Fruit fly (Drosophila melanogaster) whole organism, embryonic: ENCODE data around the gene Art3.

Experiments
- Adf1 ChIP-seq: fragments of 200-800 bp; sonication (Bioruptor generic); IDR thresholded peaks from 2 replicates; pipeline ENCODE4 v1.3.6; 2022; ENCODE audit warnings: missing biosample characterization, missing genetic modification characterization
- Antp ChIP-seq: fragments of 200-800 bp; sonication (Bioruptor generic); optimal IDR thresholded peaks from 3 replicates; lab custom pipeline; 2016; ENCODE audit warnings: missing biosample characterization, missing genetic modification characterization
- Atf3 ChIP-seq: fragments of 200-800 bp; sonication (Bioruptor generic); optimal IDR thresholded peaks from 3 replicates; lab custom pipeline; 2016; ENCODE audit warnings: missing biosample characterization, missing genetic modification characterization
- Awh ChIP-seq: fragments of 200-800 bp; sonication (Bioruptor generic); IDR thresholded peaks from 2 replicates; pipeline ENCODE4, ENCODE4 v1.3.6; 2022; ENCODE audit warnings: missing biosample characterization, missing genetic modification characterization
- CG11085 ChIP-seq: fragments of 200-800 bp; sonication (Bioruptor generic); IDR thresholded peaks from 2 replicates; pipeline ENCODE4 v1.3.6; 2022; ENCODE audit warnings: missing biosample characterization, missing genetic modification characterization
- CG11398 ChIP-seq: fragments of 200-800 bp; sonication (Bioruptor generic); optimal IDR thresholded peaks from 2 replicates; lab custom pipeline; 2016; ENCODE audit warnings: missing biosample characterization, missing genetic modification characterization
- CG11723 ChIP-seq: fragments of 200-800 bp; sonication (Bioruptor generic); optimal IDR thresholded peaks from 2 replicates; lab custom pipeline; 2017; ENCODE audit warnings: missing biosample characterization, mild to moderate bottlenecking, missing genetic modification characterization
- CG12071 ChIP-seq: fragments of 200-800 bp; sonication (Bioruptor generic); optimal IDR thresholded peaks from 3 replicates; lab custom pipeline; 2018; ENCODE audit warnings: missing biosample characterization, mild to moderate bottlenecking, missing genetic modification characterization
- CG12659 ChIP-seq: fragments of 200-800 bp; sonication (Bioruptor generic); optimal IDR thresholded peaks from 3 replicates; lab custom pipeline; 2017; ENCODE audit warnings: mild to moderate bottlenecking, missing biosample characterization, missing genetic modification reagents, missing genetic modification characterization
- CG12744 ChIP-seq: fragments of 200-800 bp; sonication (Bioruptor generic); optimal IDR thresholded peaks from 2 replicates; lab custom pipeline; 2016; ENCODE audit warnings: missing biosample characterization, missing genetic modification characterization
- CG13287 ChIP-seq: fragments of 200-800 bp; sonication (Bioruptor generic); IDR thresholded peaks from 2 replicates; pipeline ENCODE4 v1.3.6; 2022; ENCODE audit warnings: missing biosample characterization, missing genetic modification characterization; ENCODE audit not compliant: partially characterized antibody
- CG13775 ChIP-seq: fragments of 200-800 bp; sonication (Bioruptor generic); optimal IDR thresholded peaks from 3 replicates; lab custom pipeline; 2017; ENCODE audit warnings: missing biosample characterization, mild to moderate bottlenecking, missing genetic modification characterization
- CG14965 ChIP-seq: fragments of 200-800 bp; sonication (Bioruptor generic); optimal IDR thresholded peaks from 2 replicates; lab custom pipeline; 2016; ENCODE audit warnings: missing biosample characterization, missing genetic modification characterization, borderline replicate concordance
- CG1602 ChIP-seq: fragments of 200-800 bp; sonication (Bioruptor generic); optimal IDR thresholded peaks from 3 replicates; lab custom pipeline; 2016; ENCODE audit warnings: missing biosample characterization, missing genetic modification characterization
- CG1603 ChIP-seq: fragments of 200-800 bp; sonication (Bioruptor generic); optimal IDR thresholded peaks from 2 replicates; lab custom pipeline; 2019; ENCODE audit warnings: missing biosample characterization, mild to moderate bottlenecking, missing genetic modification characterization, moderate library complexity
- CG16779 ChIP-seq: fragments of 200-800 bp; sonication (Bioruptor generic); IDR thresholded peaks from 2 replicates; pipeline ENCODE4 v1.3.6; 2022; ENCODE audit warnings: missing biosample characterization, missing genetic modification characterization
- CG17385 ChIP-seq: fragments of 200-800 bp; sonication (Bioruptor generic); optimal IDR thresholded peaks from 3 replicates; lab custom pipeline; 2018; ENCODE audit warnings: missing biosample characterization, mild to moderate bottlenecking, missing genetic modification characterization
- CG2678 ChIP-seq: fragments of 200-800 bp; sonication (Bioruptor generic); optimal IDR thresholded peaks from 3 replicates; lab custom pipeline; 2019; ENCODE audit warnings: missing biosample characterization, mild to moderate bottlenecking, missing genetic modification characterization, moderate library complexity
- CG31441 ChIP-seq: fragments of 200-800 bp; sonication (Bioruptor generic); IDR thresholded peaks from 2 replicates; pipeline ENCODE4 v1.3.6; 2022; ENCODE audit warnings: missing biosample characterization, missing genetic modification characterization
- CG32767 ChIP-seq: fragments of 200-800 bp; sonication (Bioruptor generic); IDR thresholded peaks from 2 replicates; pipeline ENCODE4 v1.3.6; 2022; ENCODE audit warnings: missing biosample characterization, missing genetic modification characterization
- CG3838 ChIP-seq: fragments of 200-800 bp; sonication (Bioruptor generic); optimal IDR thresholded peaks from 3 replicates; lab custom pipeline; 2016; ENCODE audit warnings: missing biosample characterization, missing genetic modification characterization
- CG4730 ChIP-seq: fragments of 200-800 bp; sonication (Bioruptor generic); IDR thresholded peaks from 2 replicates; pipeline ENCODE4 v1.3.6; 2022; ENCODE audit warnings: missing biosample characterization, missing genetic modification characterization
- CG5245 ChIP-seq: fragments of 200-800 bp; sonication (Bioruptor generic); optimal IDR thresholded peaks from 3 replicates; lab custom pipeline; 2016; ENCODE audit warnings: missing biosample characterization, missing genetic modification characterization
- CG7987 ChIP-seq: fragments of 200-800 bp; sonication (Bioruptor generic); optimal IDR thresholded peaks from 2 replicates; lab custom pipeline; 2018; ENCODE audit warnings: missing biosample characterization, mild to moderate bottlenecking, missing genetic modification characterization, moderate library complexity
- CTCF ChIP-seq: fragments of 200-800 bp; sonication (Bioruptor generic); optimal IDR thresholded peaks from 2 replicates; lab custom pipeline; 2017; ENCODE audit warnings: missing biosample characterization, mild to moderate bottlenecking, missing genetic modification characterization, moderate library complexity
- Dek ChIP-seq: fragments of 200-800 bp; sonication (Bioruptor generic); optimal IDR thresholded peaks from 3 replicates; lab custom pipeline; 2019; ENCODE audit warnings: missing biosample characterization, mild to moderate bottlenecking, missing genetic modification characterization, moderate library complexity
- Dll ChIP-seq: fragments of 200-800 bp; sonication (Bioruptor generic); IDR thresholded peaks from 4 replicates; pipeline ENCODE4 v1.3.6; 2022; ENCODE audit warnings: missing biosample characterization, missing genetic modification characterization; ENCODE audit not compliant: partially characterized antibody
- Doc3 ChIP-seq: fragments of 200-800 bp; sonication (Bioruptor generic); IDR thresholded peaks from 3 replicates; pipeline ENCODE4 v1.3.6; 2022; ENCODE audit warnings: missing biosample characterization, missing genetic modification characterization; ENCODE audit not compliant: partially characterized antibody
- Dref ChIP-seq: fragments of 200-800 bp; sonication (Bioruptor generic); IDR thresholded peaks from 2 replicates; pipeline ENCODE4 v1.3.6; 2022; ENCODE audit warnings: missing biosample characterization, missing genetic modification characterization
- H2.0 ChIP-seq: fragments of 200-800 bp; sonication (Bioruptor generic); IDR thresholded peaks from 2 replicates; pipeline ENCODE4 v1.3.6; 2022; ENCODE audit warnings: missing biosample characterization, missing genetic modification characterization
- MESR4 ChIP-seq: fragments of 200-800 bp; sonication (Bioruptor generic); optimal IDR thresholded peaks from 2 replicates; lab custom pipeline; 2018; ENCODE audit warnings: missing biosample characterization, mild to moderate bottlenecking, missing genetic modification characterization, moderate library complexity
- Med ChIP-seq: fragments of 200-800 bp; sonication (Bioruptor generic); peaks from one replicate; lab custom pipeline; 2016; ENCODE audit warnings: missing biosample characterization, missing genetic modification characterization, mild to moderate bottlenecking, inconsistent platforms, moderate library complexity
- Meics ChIP-seq: fragments of 200-800 bp; sonication (Bioruptor generic); optimal IDR thresholded peaks from 2 replicates; lab custom pipeline; 2017; ENCODE audit warnings: missing biosample characterization, mild to moderate bottlenecking, missing genetic modification characterization
- Myb ChIP-seq: fragments of 200-800 bp; sonication (Bioruptor generic); optimal IDR thresholded peaks from 2 replicates; lab custom pipeline; 2016; ENCODE audit warnings: missing biosample characterization, missing genetic modification characterization
- PHDP ChIP-seq: fragments of 200-800 bp; sonication (Bioruptor generic); optimal IDR thresholded peaks from 3 replicates; lab custom pipeline; 2018; ENCODE audit warnings: missing biosample characterization, mild to moderate bottlenecking, missing genetic modification characterization, moderate library complexity
- Scr ChIP-seq: fragments of 200-800 bp; sonication (Bioruptor generic); IDR thresholded peaks from 2 replicates; pipeline ENCODE4 v1.3.6; 2022; ENCODE audit warnings: missing biosample characterization, missing genetic modification characterization; ENCODE audit not compliant: partially characterized antibody
- Trl ChIP-seq, 3 experiments: fragments of >200 bp in 2 of 3; fragments of 200-800 bp in 1 of 3; sonication (Bioruptor generic) in 1 of 3; optimal IDR thresholded peaks; 2 replicates in 1 of 3; 3 replicates in 2 of 3; lab custom pipeline; 2016 to 2017; ENCODE audit warnings: missing biosample characterization in 1 of 3, missing genetic modification characterization in 1 of 3
- amos ChIP-seq: fragments of 200-800 bp; sonication (Bioruptor generic); IDR thresholded peaks from 2 replicates; pipeline ENCODE4 v1.3.6; 2022; ENCODE audit warnings: missing biosample characterization, missing genetic modification characterization; ENCODE audit not compliant: partially characterized antibody
- caup ChIP-seq: fragments of 200-800 bp; sonication (Bioruptor generic); optimal IDR thresholded peaks from 3 replicates; lab custom pipeline; 2017; ENCODE audit warnings: missing biosample characterization, mild to moderate bottlenecking, missing genetic modification characterization, moderate library complexity; ENCODE audit not compliant: severe bottlenecking
- ci ChIP-seq: fragments of 200-800 bp; sonication (Bioruptor generic); IDR thresholded peaks from 3 replicates; pipeline ENCODE4 v1.3.6; 2022; ENCODE audit warnings: missing biosample characterization, missing genetic modification characterization
- crc ChIP-seq: fragments of 200-800 bp; sonication (Bioruptor generic); optimal IDR thresholded peaks from 2 replicates; lab custom pipeline; 2016; ENCODE audit warnings: missing biosample characterization, missing genetic modification characterization
- dpn ChIP-seq, 2 experiments: fragments of 200-800 bp; sonication (Bioruptor generic); optimal IDR thresholded peaks; 3 replicates each; lab custom pipeline; 2016; ENCODE audit warnings: missing biosample characterization in 2 of 2, missing genetic modification characterization in 2 of 2
- esg ChIP-seq: fragments of 200-800 bp; sonication (Bioruptor generic); conservative IDR thresholded peaks from 2 replicates; pipeline ENCODE4 v1.3.6; 2022; ENCODE audit warnings: missing biosample characterization, missing genetic modification characterization
- gcm2 ChIP-seq: fragments of 200-800 bp; sonication (Bioruptor generic); optimal IDR thresholded peaks from 2 replicates; lab custom pipeline; 2016; ENCODE audit warnings: missing biosample characterization, missing genetic modification characterization
- gsb ChIP-seq: fragments of 200-800 bp; sonication (Bioruptor generic); IDR thresholded peaks from 2 replicates; pipeline ENCODE4 v1.3.6; 2022; ENCODE audit warnings: missing biosample characterization, missing genetic modification characterization
- hb ChIP-seq: fragments of 200-800 bp; sonication (Bioruptor generic); IDR thresholded peaks from 3 replicates; pipeline ENCODE4 v1.3.6; 2022; ENCODE audit warnings: missing biosample characterization, missing genetic modification characterization; ENCODE audit not compliant: partially characterized antibody
- pan ChIP-seq, 4 experiments: fragments of >200 bp in 3 of 4; fragments of 200-800 bp in 1 of 4; sonication (Bioruptor generic) in 1 of 4; optimal IDR thresholded peaks in 3 of 4; IDR thresholded peaks in 1 of 4; 2 replicates each; pipeline versions ENCODE4 v1.3.6 to Lab custom; 2017 to 2022; ENCODE audit warnings: missing biosample characterization in 2 of 4, missing genetic modification characterization in 2 of 4, mixed read lengths in 1 of 4
- sens ChIP-seq: fragments of 200-800 bp; sonication (Bioruptor generic); peaks from one replicate; lab custom pipeline; 2016; ENCODE audit warnings: missing biosample characterization, missing genetic modification characterization
- sens-2 ChIP-seq: fragments of 200-800 bp; sonication (Bioruptor generic); IDR thresholded peaks from 2 replicates; pipeline ENCODE4 v1.3.6; 2022; ENCODE audit warnings: missing biosample characterization, missing genetic modification characterization
- wor ChIP-seq: fragments of 200-800 bp; sonication (Bioruptor generic); IDR thresholded peaks from 2 replicates; pipeline ENCODE4 v1.3.6; 2022; ENCODE audit warnings: missing biosample characterization, missing genetic modification characterization
- yki ChIP-seq: fragments of >200 bp; optimal IDR thresholded peaks from 3 replicates; lab custom pipeline; 2018

Art3 gene

DNA sequence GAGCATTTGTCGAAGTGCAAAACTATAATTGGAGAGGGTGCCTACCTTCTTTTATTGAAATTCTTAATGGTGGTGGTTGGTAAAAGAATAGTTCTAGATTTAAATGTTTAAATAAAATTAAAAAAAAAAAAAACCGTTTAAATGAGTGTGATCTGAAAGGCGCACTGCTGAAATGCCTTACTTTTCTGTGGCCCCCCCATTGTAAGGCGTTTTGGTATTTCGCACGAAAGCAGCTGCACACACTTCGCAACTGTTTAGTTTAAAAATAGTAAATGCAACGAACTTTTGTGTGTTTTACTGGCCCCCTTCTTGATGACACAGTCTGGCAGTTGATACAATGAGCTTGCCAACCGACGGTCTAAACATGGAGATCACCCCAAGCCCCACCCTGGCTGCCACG is 39.2 kb upstream of the Art3 start, which contains the start of the genes CG14864 and Zip88E (continued):
- TF ChIP-seq amos (GFP tag; lab: Robert Waterston, UW) = peak; percentile 23; the same call in 1 of the 2 replicates
- peak; percentile 95 for TF ChIP-seq Myb (GFP tag; lab: Kevin White, UChicago)
- no peak for TF ChIP-seq CG5245 (GFP tag; lab: Kevin White, UChicago)
- no peak for TF ChIP-seq Doc3 (GFP tag; lab: Robert Waterston, UW)
- TF ChIP-seq Adf1 (GFP tag; lab: Robert Waterston, UW) = no peak
- no peak for TF ChIP-seq CG12071 (GFP tag; lab: Kevin White, UChicago)
- TF ChIP-seq CG12744 (GFP tag; lab: Kevin White, UChicago) = no peak
- peak; percentile 15 for TF ChIP-seq Med
- TF ChIP-seq sens (GFP tag; lab: Kevin White, UChicago) = peak; percentile 33
- TF ChIP-seq CG12659 = peak; percentile 17
- TF ChIP-seq sens-2 (GFP tag; lab: Robert Waterston, UW) = no peak
- no peak for TF ChIP-seq yki (lab: Kevin White, UChicago)
- peak; percentile 49; the same call in 1 of the 2 replicates for TF ChIP-seq CG13287 (GFP tag; lab: Robert Waterston, UW)
- TF ChIP-seq Dref (GFP tag; lab: Robert Waterston, UW) = peak; percentile 39
- TF ChIP-seq CG11723 (GFP tag; lab: Kevin White, UChicago) = no peak
- peak; percentile 17 for TF ChIP-seq CG1603
- no peak for TF ChIP-seq CG11085 (GFP tag; lab: Robert Waterston, UW)
- TF ChIP-seq CG31441 (GFP tag; lab: Robert Waterston, UW) = no peak
- no peak for TF ChIP-seq wor (GFP tag; lab: Robert Waterston, UW)
- TF ChIP-seq CG13775 = no peak
- no peak for TF ChIP-seq CG4730 (GFP tag; lab: Robert Waterston, UW)
- TF ChIP-seq caup = no peak
- no peak for TF ChIP-seq Atf3 (GFP tag; lab: Kevin White, UChicago)
- no peak for TF ChIP-seq pan (optimal IDR thresholded peaks at IDR 0.05; lab: Kevin White, UChicago)
- no peak for TF ChIP-seq pan (GFP tag; optimal IDR thresholded peaks at IDR 0.05 in 1 of 2, IDR thresholded peaks at IDR 0.05 in 1 of 2)
- TF ChIP-seq CG16779 (GFP tag; lab: Robert Waterston, UW) = no peak
- TF ChIP-seq Scr (GFP tag; lab: Robert Waterston, UW) = 0 out of 2 replicates have a peak, but pooled peaks have one; percentile 17
- TF ChIP-seq esg (GFP tag; lab: Robert Waterston, UW) = no peak
- TF ChIP-seq crc (GFP tag; lab: Kevin White, UChicago) = no peak
- no peak for TF ChIP-seq CTCF
- TF ChIP-seq Antp = no peak
- TF ChIP-seq CG32767 (GFP tag; lab: Robert Waterston, UW) = no peak
- no peak for TF ChIP-seq gsb (GFP tag; lab: Robert Waterston, UW)
- no peak for TF ChIP-seq PHDP (tag; lab: Kevin White, UChicago)
- TF ChIP-seq hb (GFP tag; lab: Robert Waterston, UW) = 0 out of 3 replicates have a peak, but pooled peaks have one; percentile 5
- no peak for TF ChIP-seq CG14965
- TF ChIP-seq Dll (GFP tag; lab: Robert Waterston, UW) = no peak
- no peak for TF ChIP-seq ci
- TF ChIP-seq Trl (optimal IDR thresholded peaks at IDR 0.05; lab: Kevin White, UChicago) = no peak
- TF ChIP-seq Trl (GFP tag; optimal IDR thresholded peaks at IDR 0.05; lab: Kevin White, UChicago) = no peak
- TF ChIP-seq CG3838 (GFP tag; lab: Kevin White, UChicago) = no peak
- TF ChIP-seq CG11398 = no peak
- no peak for TF ChIP-seq CG2678 (tag; lab: Kevin White, UChicago)
- TF ChIP-seq gcm2 (GFP tag; lab: Kevin White, UChicago) = no peak
- TF ChIP-seq Meics (GFP tag; lab: Kevin White, UChicago) = no peak
- TF ChIP-seq MESR4 = no peak
- TF ChIP-seq Awh = no peak
- no peak for TF ChIP-seq CG17385 (GFP tag; lab: Kevin White, UChicago)
- TF ChIP-seq H2.0 (GFP tag; lab: Robert Waterston, UW) = no peak
- TF ChIP-seq CG1602 (GFP tag; lab: Kevin White, UChicago) = no peak
- no peak for TF ChIP-seq Dek
- no peak for TF ChIP-seq dpn (GFP tag; optimal IDR thresholded peaks at IDR 0.05; lab: Kevin White, UChicago)
- TF ChIP-seq CG7987 (GFP tag; lab: Kevin White, UChicago) = no peak
